Worm (Caenorhabditis elegans): ENCODE measurements around the gene fbxb-9.

DNA sequence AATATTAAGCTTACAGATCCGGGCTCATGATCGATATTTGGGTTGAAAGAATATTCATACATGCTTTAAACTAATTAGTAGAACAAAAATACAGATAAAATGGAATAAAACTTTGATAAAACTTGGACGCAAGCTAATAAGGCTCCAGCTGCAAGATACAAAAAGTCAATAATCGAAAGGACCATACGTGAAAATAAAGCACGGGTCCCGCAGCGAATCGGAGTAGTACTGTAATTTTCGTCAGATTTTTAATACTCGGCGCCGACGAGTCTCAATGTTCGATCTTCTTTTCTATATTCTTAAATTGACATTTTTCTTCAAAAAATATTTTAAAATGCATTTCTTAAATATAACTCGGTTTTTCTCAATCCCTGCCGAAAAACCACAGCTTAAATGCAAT lies 37.7 kb downstream of the fbxb-9 start, which contains the start of gene spo-11:
- TF ChIP-seq fax-1 (tag; optimal IDR thresholded peaks at IDR 0.05) (no peak), nfya-1 (tag; optimal IDR thresholded peaks at IDR 0.05) (no peak), lin-11 (tag; optimal IDR thresholded peaks at IDR 0.05) (no peak), elt-2 (tag; optimal IDR thresholded peaks at IDR 0.05) (no peak), nhr-11 (tag; optimal IDR thresholded peaks at IDR 0.05) (no peak), ets-4 (tag; optimal IDR thresholded peaks at IDR 0.05) (no peak), tbx-2 (tag; optimal IDR thresholded peaks at IDR 0.05) (no peak), T23F11.4 (GFP tag; optimal IDR thresholded peaks at IDR 0.05) (no peak), unc-3 (GFP tag; conservative IDR thresholded peaks at IDR 0.05) (no peak), unc-3 (tag; optimal IDR thresholded peaks at IDR 0.05) (no peak), unc-55 (GFP tag; optimal IDR thresholded peaks at IDR 0.05) (no peak), F13H6.1 (tag; optimal IDR thresholded peaks at IDR 0.05) (no peak), ztf-16 (tag; optimal IDR thresholded peaks at IDR 0.05) (no peak)

Measured in whole organism, late embryonic.